Fruit fly (Drosophila melanogaster) S2 (cell line): ENCODE results near the gene CG3587.

Experiments
- CG8478 ChIP-seq: fragments of >200 bp; optimal IDR thresholded peaks from 2 replicates; lab custom pipeline; 2018
- CTCF ChIP-seq, 2 experiments: fragments of >200 bp; optimal IDR thresholded peaks; 2 replicates each; lab custom pipeline; 2018

Gene CG3587

DNA sequence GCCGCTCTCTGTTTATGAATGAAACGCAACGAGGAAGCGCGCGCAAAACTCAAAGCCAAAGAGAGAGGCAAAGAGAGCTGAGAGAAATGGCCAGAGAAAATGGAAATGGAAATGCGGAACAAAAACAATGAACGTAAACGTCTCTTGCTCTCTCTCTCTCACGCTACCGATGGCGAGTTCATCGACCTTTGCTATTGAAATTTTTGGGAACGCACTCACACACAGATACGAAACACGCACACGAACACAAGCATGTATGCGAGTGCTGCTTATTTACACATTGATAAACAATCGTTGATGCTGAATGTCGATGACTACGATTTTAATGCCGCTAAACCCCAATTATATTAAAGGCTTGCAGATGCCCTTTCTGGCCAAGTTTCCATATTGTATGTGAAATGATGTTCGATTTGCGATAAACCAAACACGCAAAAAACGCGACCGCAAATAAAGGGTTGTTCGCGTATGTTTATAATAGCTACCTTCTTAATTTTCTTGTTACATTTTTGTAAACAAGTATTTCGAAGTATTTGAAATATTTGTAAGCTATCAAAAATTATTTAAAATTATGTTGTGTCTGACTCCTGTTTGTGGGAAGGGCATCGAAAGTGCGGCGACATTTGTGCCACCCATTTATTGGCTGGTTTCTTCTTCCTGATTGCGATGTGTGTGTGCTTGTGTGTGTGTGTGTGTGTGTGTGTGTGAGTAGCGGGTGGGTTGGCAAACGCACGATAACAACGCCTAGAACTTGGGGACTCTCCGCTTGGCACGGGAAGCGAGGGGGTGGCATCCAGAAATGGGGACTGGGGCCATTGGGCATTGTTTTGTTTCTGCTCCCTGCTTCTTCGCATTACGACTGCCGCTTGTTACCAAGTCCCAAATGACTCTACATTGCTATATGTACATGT, 3.5 kb downstream of the CG3587 start:
- TF ChIP-seq CG8478 (lab: Kevin White, UChicago) (no peak), CTCF (optimal IDR thresholded peaks at IDR 0.05; lab: Kevin White, UChicago) (no peak)

DNA sequence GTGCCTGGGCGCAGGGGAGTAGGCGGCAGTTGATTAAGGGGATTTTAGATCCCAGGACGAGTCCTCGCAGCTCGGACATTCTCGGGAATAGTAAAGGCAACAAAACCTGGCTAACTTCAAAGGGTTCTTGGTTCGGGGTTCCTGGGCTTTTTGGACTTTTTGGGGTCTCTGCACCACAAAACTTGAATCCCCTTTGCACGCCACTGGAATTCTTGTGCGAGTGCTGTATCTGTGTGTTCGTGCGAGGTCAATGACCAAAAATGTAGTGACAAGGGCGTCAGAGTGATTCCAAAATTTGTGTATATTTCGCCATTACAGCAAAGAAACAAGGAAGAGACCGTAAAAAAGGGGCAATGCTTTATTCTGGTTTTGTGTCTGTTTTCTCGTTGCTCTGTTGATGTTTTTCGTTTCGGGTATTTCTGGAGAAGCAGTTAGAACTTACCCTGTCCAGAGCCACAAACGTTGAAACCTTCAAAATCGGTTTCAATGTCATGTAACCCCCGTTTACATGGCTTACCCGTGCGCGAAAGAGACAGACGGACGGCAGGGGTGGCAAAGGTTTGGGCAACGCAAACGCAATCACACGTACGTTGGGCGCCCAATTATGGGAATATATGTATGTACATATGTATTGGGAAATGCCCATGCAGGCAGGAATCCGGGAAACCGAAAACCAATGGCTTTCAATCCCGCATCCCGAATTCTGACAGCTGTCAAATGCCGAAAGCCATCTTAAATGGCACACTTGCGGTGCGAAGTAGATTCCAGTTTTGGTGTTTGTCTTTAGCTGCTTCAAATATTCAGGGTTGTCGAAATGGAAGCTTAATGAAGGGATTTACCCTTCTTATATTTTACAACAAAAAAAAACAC, 4.4 kb downstream of the CG3587 start:
- TF ChIP-seq CG8478 (lab: Kevin White, UChicago) (no peak), CTCF (optimal IDR thresholded peaks at IDR 0.05; lab: Kevin White, UChicago) (no peak)

DNA sequence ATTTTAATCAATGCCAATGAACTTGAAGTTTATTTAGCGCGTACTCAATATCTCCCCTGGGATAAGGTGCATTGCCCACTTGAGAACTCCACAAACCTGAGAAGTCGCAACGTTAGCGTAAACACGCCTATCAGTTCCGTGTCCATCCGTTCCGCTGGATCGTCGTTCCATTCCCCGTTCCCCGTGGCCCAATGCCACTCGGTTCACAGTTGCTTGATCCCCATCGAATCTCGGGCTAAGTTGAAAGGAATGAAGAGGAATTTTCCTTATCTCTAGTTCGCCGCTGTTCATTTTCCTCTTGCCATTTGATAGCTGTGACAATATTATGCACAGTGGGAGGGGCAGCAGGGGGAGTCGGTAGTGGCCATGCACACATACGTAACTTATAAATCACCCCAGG, 5.1 kb downstream of the CG3587 start:
- TF ChIP-seq CG8478 (lab: Kevin White, UChicago), result no peak
- no peak for TF ChIP-seq CTCF (optimal IDR thresholded peaks at IDR 0.05; lab: Kevin White, UChicago)

DNA sequence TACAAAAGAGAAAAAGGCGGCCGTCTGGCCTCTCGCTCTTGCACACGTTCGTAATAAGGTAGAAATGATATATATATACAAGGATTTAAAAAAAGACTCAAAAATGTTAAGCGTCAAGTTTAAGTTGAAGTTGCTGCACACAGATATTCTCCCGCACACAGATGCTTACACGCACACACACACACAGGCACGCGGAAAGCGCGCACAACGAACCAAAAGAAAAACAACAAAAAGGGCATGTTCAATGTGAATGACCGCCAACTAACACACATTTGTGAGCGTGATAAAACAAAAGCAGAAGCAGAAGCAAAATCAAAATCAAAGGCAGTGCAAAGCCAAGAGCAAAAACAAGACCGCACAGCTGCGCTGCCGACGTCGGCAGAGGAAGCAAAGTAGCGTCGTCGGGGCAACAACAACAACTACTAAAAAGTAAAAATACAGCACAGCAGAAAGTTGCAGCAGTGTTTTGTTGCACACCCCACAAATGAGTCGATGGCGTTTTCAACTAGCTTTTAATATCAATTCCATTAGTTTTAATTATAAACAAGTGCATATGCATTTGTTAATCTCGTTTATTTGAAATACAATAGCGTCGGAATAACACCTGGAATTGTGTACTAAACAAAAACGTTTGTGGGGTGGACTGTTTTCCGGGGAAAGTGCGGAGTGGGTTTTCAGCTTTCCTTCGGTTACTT, 7.2 kb downstream of the CG3587 start:
- TF ChIP-seq CTCF (optimal IDR thresholded peaks at IDR 0.05; lab: Kevin White, UChicago) (no peak), CG8478 (lab: Kevin White, UChicago) (no peak)

DNA sequence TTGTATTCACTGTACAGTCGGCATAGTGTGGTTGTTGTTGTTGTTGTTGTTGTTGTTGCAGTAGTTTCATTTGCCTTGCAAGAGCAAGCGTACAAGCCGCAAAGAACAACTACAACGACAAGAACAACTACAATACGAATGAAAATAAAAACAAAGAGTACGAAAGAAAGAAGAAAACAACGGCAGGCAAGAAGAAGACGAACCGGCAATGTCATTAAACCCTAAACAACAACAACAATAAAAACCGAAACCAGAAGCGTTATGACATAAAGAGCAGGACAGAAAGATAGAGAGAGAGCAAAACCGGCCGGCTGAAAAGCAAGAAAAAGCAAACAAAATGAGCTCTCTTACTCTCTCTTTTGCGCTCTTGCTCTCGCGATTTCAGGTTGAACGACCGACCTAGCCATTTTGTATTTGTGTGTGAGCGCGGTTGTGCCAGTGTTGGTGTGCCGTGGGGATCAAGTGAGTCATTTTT, 7.8 kb downstream of the CG3587 start:
- no peak for TF ChIP-seq CTCF (optimal IDR thresholded peaks at IDR 0.05; lab: Kevin White, UChicago)
- no peak for TF ChIP-seq CG8478 (lab: Kevin White, UChicago)

DNA sequence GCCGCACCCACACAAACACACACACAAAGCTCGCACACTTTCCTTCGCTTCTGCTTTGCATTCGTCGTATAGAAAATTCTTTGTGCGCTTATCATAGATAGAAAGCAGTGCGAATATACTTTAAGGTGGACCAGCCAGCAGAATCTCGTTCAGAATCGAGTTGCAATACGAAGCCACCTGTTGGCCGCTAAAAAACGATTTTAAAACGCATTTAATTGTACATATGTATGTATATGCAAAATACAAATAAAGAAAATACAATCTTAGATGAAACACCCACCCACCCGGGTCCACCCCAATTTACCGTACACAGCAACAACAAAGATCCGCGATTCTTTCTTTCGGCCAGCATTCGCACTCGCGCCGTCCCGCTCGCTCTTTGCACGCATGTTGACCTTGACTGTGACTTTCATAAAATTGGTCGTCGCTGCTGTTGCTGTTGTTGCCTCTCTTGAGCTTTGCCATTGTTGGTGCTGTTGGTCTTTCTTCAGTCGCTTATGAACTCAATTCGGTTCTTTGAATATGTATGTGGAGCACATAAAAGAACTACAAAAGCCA, 8.5 kb downstream of the CG3587 start:
- no peak for TF ChIP-seq CG8478 (lab: Kevin White, UChicago)
- TF ChIP-seq CTCF (optimal IDR thresholded peaks at IDR 0.05; lab: Kevin White, UChicago), result no peak

DNA sequence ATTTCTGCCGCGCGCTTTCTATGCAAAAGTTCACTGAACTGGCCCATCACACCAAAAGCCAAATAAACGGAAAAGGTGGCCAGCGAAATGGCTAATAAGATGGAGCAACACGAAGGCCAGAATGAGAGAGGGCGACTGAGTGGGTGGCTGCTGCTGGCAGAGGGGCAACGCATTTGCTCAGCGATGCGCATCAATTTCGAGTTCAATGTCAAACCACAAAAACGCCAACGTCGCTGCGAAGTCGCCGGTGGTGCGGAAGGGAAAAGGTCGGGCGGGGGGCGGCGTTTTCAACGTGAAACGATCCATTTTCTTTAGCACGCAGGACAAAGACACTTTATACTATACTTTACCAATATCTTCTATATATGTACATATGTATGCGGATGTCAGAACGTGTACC, 9.5 kb downstream of the CG3587 start:
- no peak for TF ChIP-seq CG8478 (lab: Kevin White, UChicago)
- no peak for TF ChIP-seq CTCF (optimal IDR thresholded peaks at IDR 0.05; lab: Kevin White, UChicago)

DNA sequence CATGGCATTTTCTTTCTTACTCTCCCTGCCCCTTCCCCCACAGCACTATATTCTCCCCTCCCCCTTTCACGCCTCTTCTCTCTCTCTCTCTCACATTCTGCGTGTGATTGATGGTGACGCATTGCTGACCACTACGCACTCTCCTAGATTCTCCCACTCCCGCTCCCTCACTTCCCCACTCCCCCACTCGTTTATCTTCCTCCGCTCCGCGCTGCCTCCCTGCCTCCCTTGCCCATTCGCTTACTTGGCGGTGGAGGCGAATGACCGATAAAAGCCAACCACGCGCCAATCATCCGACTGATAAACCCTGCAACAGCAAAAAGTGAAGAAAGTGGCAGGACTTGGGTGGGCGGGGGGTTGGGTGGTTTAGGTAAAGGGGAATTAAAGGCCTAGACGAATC, 10.2 kb downstream of the CG3587 start:
- TF ChIP-seq CG8478 (lab: Kevin White, UChicago) (no peak), CTCF (optimal IDR thresholded peaks at IDR 0.05; lab: Kevin White, UChicago) (no peak)

DNA sequence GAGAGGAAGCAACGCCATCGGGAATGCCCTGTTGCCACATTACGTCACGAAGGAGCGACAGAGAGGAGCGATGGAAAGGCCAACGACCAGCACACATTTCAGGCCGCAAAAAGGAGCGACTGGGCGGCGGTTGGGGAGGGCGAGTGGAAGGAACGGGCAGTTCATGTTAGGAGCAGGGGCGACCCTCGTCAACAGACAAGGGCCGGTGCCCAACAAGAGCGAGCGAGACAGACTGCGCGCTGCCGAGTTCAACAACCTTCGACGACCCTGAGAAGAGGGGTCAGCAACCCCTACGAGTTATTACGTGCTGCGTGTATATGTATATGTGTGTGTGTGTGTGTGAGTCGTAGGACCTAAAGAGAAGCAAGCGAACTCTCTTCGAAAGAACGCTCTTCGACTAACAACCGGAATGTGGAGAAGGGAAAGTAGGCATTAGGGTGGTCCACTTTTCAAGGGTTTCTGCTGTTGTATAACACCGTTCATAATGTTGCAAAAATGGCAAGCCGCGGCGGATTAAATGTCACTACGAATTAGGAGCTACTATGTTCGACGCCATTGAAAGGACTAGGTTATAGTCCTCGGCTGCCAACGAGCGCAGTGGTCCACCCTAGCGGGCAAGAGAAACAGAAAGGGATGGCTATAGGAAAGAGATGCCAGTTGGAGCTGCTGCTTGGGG, 11.4 kb downstream of the CG3587 start:
- TF ChIP-seq CTCF (optimal IDR thresholded peaks at IDR 0.05; lab: Kevin White, UChicago) (no peak), CG8478 (lab: Kevin White, UChicago) (no peak)

DNA sequence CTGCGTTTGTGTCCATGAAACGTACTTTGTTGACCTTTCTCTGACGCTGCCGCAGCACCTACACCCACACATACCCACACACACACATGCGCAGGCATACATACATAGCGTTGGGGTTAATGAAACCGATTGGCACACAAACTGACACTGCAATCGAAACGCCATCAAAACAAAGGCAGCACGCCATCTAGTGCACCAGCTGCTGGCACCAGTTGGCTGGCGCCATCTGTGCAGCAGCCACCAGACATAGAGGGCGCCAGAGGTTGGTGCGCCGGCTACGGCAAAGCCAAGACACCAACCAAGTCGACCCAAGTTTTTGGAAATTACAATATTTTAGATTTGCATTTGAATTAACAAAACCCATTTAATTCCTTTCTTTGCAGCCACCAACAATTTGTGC, 12.8 kb downstream of the CG3587 start:
- TF ChIP-seq CTCF (optimal IDR thresholded peaks at IDR 0.05; lab: Kevin White, UChicago), result peak; percentile 99 to 100
- TF ChIP-seq CG8478 (lab: Kevin White, UChicago), result no peak

DNA sequence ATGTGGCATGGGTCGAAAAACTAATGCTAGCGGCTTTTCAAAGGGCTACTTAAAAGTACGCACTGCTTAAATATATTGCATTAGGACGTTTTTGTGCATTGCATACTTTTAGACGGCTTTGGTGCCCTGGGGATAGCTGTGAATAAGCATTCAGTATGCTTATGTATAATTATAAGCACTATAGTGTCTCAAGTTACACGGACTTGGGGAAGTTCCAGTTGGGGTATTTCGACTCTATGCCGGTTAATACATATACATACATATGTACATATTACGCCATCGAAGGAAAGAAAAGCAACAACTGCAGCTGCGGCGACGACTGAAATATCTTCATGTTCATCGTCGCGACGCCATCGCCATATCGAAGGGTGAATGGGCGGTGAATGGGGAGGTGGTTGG, 23.1 kb downstream of the CG3587 start:
- TF ChIP-seq CTCF (optimal IDR thresholded peaks at IDR 0.05; lab: Kevin White, UChicago) (no peak), CG8478 (lab: Kevin White, UChicago) (no peak)

DNA sequence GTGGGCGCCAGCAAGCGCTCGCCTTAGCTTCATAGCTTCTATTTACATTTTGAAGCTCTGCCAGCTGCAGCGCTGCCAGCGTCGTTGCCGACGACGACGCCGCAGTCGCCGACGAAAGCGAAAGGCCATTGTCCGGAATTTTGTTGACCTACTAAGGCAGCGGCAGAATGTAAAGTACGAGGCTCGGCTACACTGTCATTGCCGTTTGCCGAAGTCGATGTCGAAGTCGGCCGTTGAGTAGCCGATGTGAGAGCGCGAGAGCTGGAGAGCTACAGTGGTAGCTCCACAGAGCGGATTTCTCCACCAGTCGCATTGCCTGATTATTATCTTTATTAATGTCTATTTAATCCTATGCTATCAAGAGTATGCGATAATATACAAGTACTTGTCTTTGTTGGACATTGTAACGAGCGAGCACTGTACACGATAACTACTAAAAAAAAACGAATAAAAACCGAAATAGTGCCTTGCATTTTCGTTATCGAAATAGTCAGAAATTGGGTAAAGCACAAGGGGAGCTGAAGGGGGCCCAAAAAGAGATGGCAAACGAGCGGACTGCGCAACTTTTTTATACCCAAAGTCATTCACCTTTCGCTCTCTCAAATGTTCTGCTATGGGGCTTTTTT, 23.6 kb downstream of the CG3587 start:
- TF ChIP-seq CTCF (optimal IDR thresholded peaks at IDR 0.05; lab: Kevin White, UChicago) (no peak), CG8478 (lab: Kevin White, UChicago) (no peak)
